Fruit fly (Drosophila melanogaster) whole organism, prepupa: ENCODE data around the gene CG33337.

ENCODE experiments used
- CG34406 ChIP-seq: fragments of 200-800 bp; sonication (Bioruptor generic); optimal IDR thresholded peaks from 3 replicates; lab custom pipeline; 2016; ENCODE audit warnings: missing biosample characterization, missing genetic modification characterization
- CG6163 ChIP-seq: fragments of 200-800 bp; sonication (Bioruptor generic); IDR thresholded peaks from 3 replicates; pipeline ENCODE4 v1.3.6; 2022; ENCODE audit warnings: missing biosample characterization, missing genetic modification characterization
- CG7368 ChIP-seq: fragments of 200-800 bp; sonication (Bioruptor generic); optimal IDR thresholded peaks from 3 replicates; lab custom pipeline; 2016; ENCODE audit warnings: missing biosample characterization, missing genetic modification characterization
- CG8319 ChIP-seq: fragments of 200-800 bp; sonication (Bioruptor generic); optimal IDR thresholded peaks from 3 replicates; lab custom pipeline; 2016; ENCODE audit warnings: missing biosample characterization, missing genetic modification characterization
- dac ChIP-seq: fragments of 200-800 bp; sonication (Bioruptor generic); optimal IDR thresholded peaks from 2 replicates; lab custom pipeline; 2017; ENCODE audit warnings: missing biosample characterization, mild to moderate bottlenecking, missing genetic modification characterization
- eg ChIP-seq: fragments of 200-800 bp; sonication (Bioruptor generic); IDR thresholded peaks from 3 replicates; pipeline ENCODE4 v1.3.6; 2022; ENCODE audit warnings: missing biosample characterization, missing genetic modification characterization
- fd85E ChIP-seq: fragments of 200-800 bp; sonication (Bioruptor generic); optimal IDR thresholded peaks from 3 replicates; lab custom pipeline; 2016; ENCODE audit warnings: missing biosample characterization, missing genetic modification characterization

- TF ChIP-seq CG34406 (no peak), dac (GFP tag; lab: Kevin White, UChicago) (no peak), CG8319 (no peak), CG6163 (no peak), CG7368 (no peak), fd85E (no peak), eg (GFP tag; lab: Robert Waterston, UW) (no peak)
Observed at dm6 chr3R:23589719-23590118, 2.9 kb downstream of the CG33337 start, which contains the start of gene CG10182.
